Worm (Caenorhabditis elegans) whole organism, mixed stage, embryonic: ENCODE measurements around the gene F53G2.1.
A peak's percentile ranks its signal among the peaks of the same experiment; 100 is the strongest.

Experiments
- bed-3 ChIP-seq: fragments of 200-800 bp; sonication (Bioruptor generic); optimal IDR thresholded peaks from 3 replicates; lab custom pipeline; 2018; ENCODE audit warnings: mild to moderate bottlenecking, missing genetic modification characterization, moderate library complexity, missing compliant biosample characterization
- blmp-1 ChIP-seq: fragments of 150-350 bp; optimal IDR thresholded peaks from 2 replicates; lab custom pipeline; 2014; ENCODE audit warnings: missing biosample characterization, missing genetic modification characterization
- ceh-39 ChIP-seq: fragments of 150-350 bp; optimal IDR thresholded peaks from 2 replicates; lab custom pipeline; 2014; ENCODE audit warnings: missing biosample characterization, missing genetic modification characterization
- ceh-43 ChIP-seq: fragments of 200-800 bp; sonication (Bioruptor generic); optimal IDR thresholded peaks from 2 replicates; lab custom pipeline; 2018; ENCODE audit warnings: mild to moderate bottlenecking, missing genetic modification characterization, moderate library complexity, missing compliant biosample characterization
- ces-1 ChIP-seq: fragments of 150-350 bp; optimal IDR thresholded peaks from 2 replicates; lab custom pipeline; 2014; ENCODE audit warnings: missing biosample characterization, missing genetic modification reagents, missing genetic modification characterization
- cnd-1 ChIP-seq: fragments of 200-800 bp; sonication (Bioruptor generic); optimal IDR thresholded peaks from 2 replicates; lab custom pipeline; 2018; ENCODE audit warnings: mild to moderate bottlenecking, missing genetic modification characterization, missing compliant biosample characterization
- drap-1 ChIP-seq: fragments of 200-800 bp; sonication (Bioruptor generic); optimal IDR thresholded peaks from 3 replicates; lab custom pipeline; 2018; ENCODE audit warnings: mild to moderate bottlenecking, missing genetic modification characterization, missing compliant biosample characterization
- elt-3 ChIP-seq: fragments of 150-350 bp; optimal IDR thresholded peaks from 2 replicates; lab custom pipeline; 2014; ENCODE audit warnings: missing biosample characterization, missing genetic modification characterization
- flh-1 ChIP-seq: fragments of 200-800 bp; sonication (Bioruptor generic); optimal IDR thresholded peaks from 2 replicates; lab custom pipeline; 2018; ENCODE audit warnings: mild to moderate bottlenecking, missing genetic modification characterization, moderate library complexity, missing compliant biosample characterization
- ham-2 ChIP-seq: fragments of 200-800 bp; sonication (Bioruptor generic); optimal IDR thresholded peaks from 2 replicates; lab custom pipeline; 2018; ENCODE audit warnings: mild to moderate bottlenecking, missing genetic modification characterization, missing compliant biosample characterization
- hlh-1 ChIP-seq: fragments of 150-350 bp; optimal IDR thresholded peaks from 2 replicates; lab custom pipeline; 2014; ENCODE audit warnings: missing biosample characterization, missing genetic modification reagents, missing genetic modification characterization
- lsy-2 ChIP-seq: fragments of 150-350 bp; optimal IDR thresholded peaks from 2 replicates; lab custom pipeline; 2014; ENCODE audit warnings: missing biosample characterization, missing genetic modification characterization
- mab-5 ChIP-seq: fragments of 150-350 bp; optimal IDR thresholded peaks from 2 replicates; lab custom pipeline; 2014; ENCODE audit warnings: missing biosample characterization, missing genetic modification characterization
- mep-1 ChIP-seq: fragments of 150-350 bp; optimal IDR thresholded peaks from 2 replicates; lab custom pipeline; 2017; ENCODE audit warnings: missing biosample characterization, missing genetic modification reagents, missing genetic modification characterization, inconsistent platforms
- mls-2 ChIP-seq: sonication (generic microtip); optimal IDR thresholded peaks from 2 replicates; lab custom pipeline; 2016; ENCODE audit warnings: mild to moderate bottlenecking, missing genetic modification characterization, moderate library complexity, missing compliant biosample characterization
- nhr-12 ChIP-seq: fragments of 150-350 bp; optimal IDR thresholded peaks from 2 replicates; lab custom pipeline; 2014; ENCODE audit warnings: missing biosample characterization, missing genetic modification characterization
- nhr-2 ChIP-seq: fragments of 150-350 bp; optimal IDR thresholded peaks from 2 replicates; lab custom pipeline; 2014; ENCODE audit warnings: missing biosample characterization, missing genetic modification characterization
- nhr-237 ChIP-seq: fragments of 150-350 bp; optimal IDR thresholded peaks from 2 replicates; lab custom pipeline; 2014; ENCODE audit warnings: missing biosample characterization, missing genetic modification characterization
- nhr-28 ChIP-seq: fragments of 150-350 bp; optimal IDR thresholded peaks from 2 replicates; lab custom pipeline; 2014; ENCODE audit warnings: missing biosample characterization, missing genetic modification characterization
- nhr-76 ChIP-seq: sonication (generic microtip); optimal IDR thresholded peaks from 2 replicates; lab custom pipeline; 2017; ENCODE audit warnings: missing biosample characterization, missing genetic modification characterization
- pha-4 ChIP-seq: fragments of 150-350 bp; optimal IDR thresholded peaks from 2 replicates; lab custom pipeline; 2018; ENCODE audit warnings: missing biosample characterization, missing genetic modification reagents, missing genetic modification characterization
- sem-2 ChIP-seq: fragments of 200-800 bp; sonication (Bioruptor generic); optimal IDR thresholded peaks from 2 replicates; lab custom pipeline; 2018; ENCODE audit warnings: mild to moderate bottlenecking, missing genetic modification characterization, missing compliant biosample characterization
- snpc-4 ChIP-seq: fragments of 150-350 bp; optimal IDR thresholded peaks from 2 replicates; lab custom pipeline; 2014; ENCODE audit warnings: missing biosample characterization, missing genetic modification characterization
- sptf-1 ChIP-seq: sonication (generic microtip); optimal IDR thresholded peaks from 2 replicates; lab custom pipeline; 2017; ENCODE audit warnings: mild to moderate bottlenecking, missing genetic modification characterization, moderate library complexity, missing compliant biosample characterization
- tbx-8 ChIP-seq: fragments of 200-800 bp; sonication (Bioruptor generic); optimal IDR thresholded peaks from 2 replicates; lab custom pipeline; 2018; ENCODE audit warnings: mild to moderate bottlenecking, missing genetic modification characterization, moderate library complexity, missing compliant biosample characterization
- unc-120 ChIP-seq: sonication (generic microtip); optimal IDR thresholded peaks from 2 replicates; lab custom pipeline; 2017; ENCODE audit warnings: missing genetic modification characterization, missing compliant biosample characterization; ENCODE audit not compliant: poor library complexity, severe bottlenecking
- unc-39 ChIP-seq: fragments of 150-350 bp; optimal IDR thresholded peaks from 2 replicates; lab custom pipeline; 2014; ENCODE audit warnings: missing biosample characterization, missing genetic modification characterization
- unc-62 ChIP-seq: fragments of 150-350 bp; optimal IDR thresholded peaks from 2 replicates; lab custom pipeline; 2014; ENCODE audit warnings: missing biosample characterization, missing genetic modification reagents, missing genetic modification characterization
- ztf-11 ChIP-seq: fragments of 150-350 bp; optimal IDR thresholded peaks from 2 replicates; lab custom pipeline; 2014; ENCODE audit warnings: missing biosample characterization, missing genetic modification characterization

The F53G2.1 gene

DNA sequence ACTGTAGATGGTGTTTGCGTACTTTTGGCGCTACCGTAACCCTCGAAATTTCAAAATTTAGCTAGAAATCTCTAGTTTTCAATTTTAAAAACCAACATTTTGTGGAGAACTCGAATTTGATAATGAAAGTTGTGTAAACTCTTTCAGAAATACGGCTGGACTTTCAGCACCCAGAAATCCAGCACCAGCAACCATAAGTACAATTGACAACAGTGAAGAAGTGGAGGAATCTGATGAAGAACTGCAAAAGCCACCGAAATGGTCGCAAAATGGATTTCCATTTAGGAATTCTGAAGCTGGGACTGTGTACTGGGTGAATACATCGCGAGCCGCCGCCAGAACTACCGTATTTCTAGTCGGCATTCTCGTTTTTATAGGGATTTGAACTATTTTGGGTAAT is 5.0 kb upstream of the F53G2.1 start, which contains the start of gene F53G2.13:
Gene F53G2.13, plus strand, starts transcription at position 301 of the 400 bp plus-strand sequence.
- TF ChIP-seq mls-2 (tag; lab: Kevin White, UChicago) (no peak), flh-1 (GFP tag; lab: Kevin White, UChicago) (no peak), snpc-4 (tag; lab: Kevin White, UChicago) (no peak), ceh-43 (GFP tag; lab: Kevin White, UChicago) (no peak), tbx-8 (no peak), sptf-1 (no peak), pha-4 (tag; lab: Kevin White, UChicago) (no peak), bed-3 (no peak), ham-2 (GFP tag; lab: Kevin White, UChicago) (no peak), cnd-1 (no peak), hlh-1 (tag; lab: Kevin White, UChicago) (no peak), lsy-2 (tag; lab: Kevin White, UChicago) (no peak), nhr-76 (tag; lab: Kevin White, UChicago) (no peak), ces-1 (GFP tag; lab: Kevin White, UChicago) (no peak), blmp-1 (tag; lab: Kevin White, UChicago) (no peak), sem-2 (GFP tag; lab: Kevin White, UChicago) (no peak)
- TF ChIP-seq, all 35 proteins: peak for 0

ce11 chrII:2503703-2504430 is 15.4 kb downstream of the F53G2.1 start:
- TF ChIP-seq nhr-12 (tag; lab: Kevin White, UChicago) (no peak), ceh-39 (tag; lab: Kevin White, UChicago) (no peak), lsy-2 (tag; lab: Kevin White, UChicago) (peak; percentile 44), sem-2 (GFP tag; lab: Kevin White, UChicago) (no peak)

DNA sequence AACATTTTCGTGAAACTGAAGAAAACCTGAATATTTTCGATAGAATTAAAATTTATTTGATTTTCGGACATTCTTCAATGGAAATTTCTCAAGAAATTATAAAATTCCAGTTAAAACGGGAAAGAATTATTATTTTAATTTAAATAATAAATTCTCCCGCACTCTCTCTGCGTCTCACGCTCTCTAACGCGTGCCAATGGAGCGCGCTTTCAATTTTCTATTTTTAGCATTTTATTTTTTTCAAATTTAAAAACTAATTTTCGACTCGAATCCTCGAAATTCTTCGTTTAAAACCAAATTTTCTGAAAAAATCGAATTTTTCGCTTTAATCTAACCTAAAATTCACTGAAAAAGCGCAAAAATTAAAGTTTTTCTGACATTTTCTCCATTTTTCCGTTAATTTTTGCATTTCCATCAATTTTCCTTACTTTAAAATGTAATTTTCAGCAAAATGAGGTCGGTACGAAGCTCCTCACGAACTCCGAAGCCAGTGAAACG is 16.0 kb downstream of the F53G2.1 start, which contains the start of gene gbas-1:
Gene gbas-1, plus strand, starts transcription at position 448 of the 498 bp plus-strand sequence.
- TF ChIP-seq ztf-11 (tag; lab: Kevin White, UChicago) (no peak), nhr-237 (tag; lab: Kevin White, UChicago) (peak; percentile 2), ces-1 (GFP tag; lab: Kevin White, UChicago) (peak; percentile 34), nhr-28 (tag; lab: Kevin White, UChicago) (no peak), unc-120 (tag; lab: Kevin White, UChicago) (peak; percentile 99)

ce11 chrII:2518487-2518886 is 30.0 kb downstream of the F53G2.1 start:
- TF ChIP-seq ceh-43 (GFP tag; lab: Kevin White, UChicago) (no peak), mls-2 (tag; lab: Kevin White, UChicago) (no peak)

- no peak for TF ChIP-seq lsy-2 (tag; lab: Kevin White, UChicago)
- no peak for TF ChIP-seq mab-5 (tag; lab: Kevin White, UChicago)
- no peak for TF ChIP-seq ham-2 (GFP tag; lab: Kevin White, UChicago)
- no peak for TF ChIP-seq nhr-76 (tag; lab: Kevin White, UChicago)
- TF ChIP-seq mls-2 (tag; lab: Kevin White, UChicago), result no peak
- no peak for TF ChIP-seq blmp-1 (tag; lab: Kevin White, UChicago)
- no peak for TF ChIP-seq mep-1 (tag; lab: Kevin White, UChicago)
- TF ChIP-seq unc-39 (tag; lab: Kevin White, UChicago), result no peak
- TF ChIP-seq elt-3 (tag; lab: Kevin White, UChicago), result no peak
- no peak for TF ChIP-seq ceh-39 (tag; lab: Kevin White, UChicago)
- no peak for TF ChIP-seq flh-1 (GFP tag; lab: Kevin White, UChicago)
Measured at ce11 chrII:2521960-2522359, 33.5 kb downstream of the F53G2.1 start, which contains the start of gene bath-13. Gene bath-13, minus strand, starts transcription at chrII:2522060.

- no peak for TF ChIP-seq drap-1 (GFP tag; lab: Kevin White, UChicago)
- TF ChIP-seq ceh-39 (tag; lab: Kevin White, UChicago), result no peak
- TF ChIP-seq sem-2 (GFP tag; lab: Kevin White, UChicago), result no peak
- no peak for TF ChIP-seq tbx-8
- peak; percentile 14 for TF ChIP-seq ham-2 (GFP tag; lab: Kevin White, UChicago)
- no peak for TF ChIP-seq nhr-2 (tag; lab: Kevin White, UChicago)
- TF ChIP-seq unc-62, result no peak
- TF ChIP-seq mls-2 (tag; lab: Kevin White, UChicago), result no peak
Measured at ce11 chrII:2525652-2526051, 37.2 kb downstream of the F53G2.1 start.
